Fruit fly (Drosophila melanogaster): ENCODE results near the gene CG6769.
A peak's percentile ranks its signal among the peaks of the same experiment; 100 is the strongest.

Gene CG6769

DNA sequence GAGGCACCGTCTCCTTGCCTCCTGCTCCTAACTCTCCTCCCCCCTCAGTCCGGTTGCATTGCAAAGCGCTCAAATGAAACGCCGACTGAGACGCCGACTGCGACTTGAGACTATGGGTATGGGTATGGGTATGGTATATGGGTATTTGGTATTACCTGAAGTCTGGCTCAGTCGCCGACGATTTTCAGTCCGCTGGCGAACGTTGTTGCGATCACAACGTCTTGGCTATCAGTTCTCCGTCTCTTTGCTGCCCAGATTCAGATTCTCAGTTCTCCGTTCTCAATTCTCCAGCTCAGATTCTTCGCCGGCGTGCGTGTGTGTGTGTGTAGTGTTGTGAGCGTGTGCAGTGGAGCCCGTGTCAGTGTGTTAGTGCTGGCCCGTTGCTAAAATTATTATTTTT, 30.2 kb upstream of the CG6769 start, which contains the start of gene CG6398 (continued):
- TF ChIP-seq scrt (GFP tag; optimal IDR thresholded peaks at IDR 0.05) (no peak), Spps (tag; optimal IDR thresholded peaks at IDR 0.05) (no peak), CG7271 (tag; optimal IDR thresholded peaks at IDR 0.05) (no peak), hb (GFP tag; IDR thresholded peaks at IDR 0.05; ENCODE audit: partially characterized antibody) (no peak), MTF-1 (GFP tag; optimal IDR thresholded peaks at IDR 0.05; ENCODE audit: borderline replicate concordance) (no peak), CG12236 (GFP tag; optimal IDR thresholded peaks at IDR 0.05) (no peak), Lim3 (GFP tag; IDR thresholded peaks at IDR 0.05) (no peak), Drgx (GFP tag; IDR thresholded peaks at IDR 0.05) (no peak)

- no peak for TF ChIP-seq Antp (GFP tag; optimal IDR thresholded peaks at IDR 0.05)
- no peak for TF ChIP-seq HHEX (GFP tag; optimal IDR thresholded peaks at IDR 0.05)
- TF ChIP-seq ara (GFP tag; IDR thresholded peaks at IDR 0.05), result no peak
- TF ChIP-seq CG10462 (GFP tag; optimal IDR thresholded peaks at IDR 0.05), result no peak
- no peak for TF ChIP-seq cato (GFP tag; optimal IDR thresholded peaks at IDR 0.05; ENCODE audit: borderline replicate concordance)
- TF ChIP-seq gce (GFP tag; IDR thresholded peaks at IDR 0.05), result no peak
- no peak for TF ChIP-seq Stat92E (GFP tag; optimal IDR thresholded peaks at IDR 0.05)
- TF ChIP-seq Opbp (GFP tag; IDR thresholded peaks at IDR 0.05; ENCODE audit: partially characterized antibody), result no peak
- TF ChIP-seq fd64A (GFP tag; optimal IDR thresholded peaks at IDR 0.05), result no peak
- TF ChIP-seq CG17385 (GFP tag; optimal IDR thresholded peaks at IDR 0.05), result peak; percentile 9
- TF ChIP-seq bsh (GFP tag; optimal IDR thresholded peaks at IDR 0.05), result peak in 1 of 2 experiments; percentile 18
- TF ChIP-seq Chrac-16 (GFP tag; optimal IDR thresholded peaks at IDR 0.05), result no peak
- no peak for TF ChIP-seq NK7.1 (GFP tag; optimal IDR thresholded peaks at IDR 0.05)
- TF ChIP-seq Awh (GFP tag; IDR thresholded peaks at IDR 0.05), result 0 out of 2 replicates have a peak, but pooled peaks have one; percentile 7
- no peak for TF ChIP-seq CG5180 (GFP tag; optimal IDR thresholded peaks at IDR 0.05)
- TF ChIP-seq CG3847 (GFP tag; IDR thresholded peaks at IDR 0.05), result no peak
- no peak for TF ChIP-seq mirr (GFP tag; optimal IDR thresholded peaks at IDR 0.05)
- no peak for TF ChIP-seq Abd-B (GFP tag; optimal IDR thresholded peaks at IDR 0.05)
- TF ChIP-seq z (GFP tag; IDR thresholded peaks at IDR 0.05), result 0 out of 3 replicates have a peak, but pooled peaks have one; percentile 11
- peak; percentile 36 for TF ChIP-seq zen (tag; optimal IDR thresholded peaks at IDR 0.05)
- TF ChIP-seq CG18476 (GFP tag; optimal IDR thresholded peaks at IDR 0.05), result no peak
- no peak for TF ChIP-seq CG12236 (GFP tag; optimal IDR thresholded peaks at IDR 0.05)
- TF ChIP-seq CG12299 (tag; optimal IDR thresholded peaks at IDR 0.05), result no peak
- peak; percentile 15 for TF ChIP-seq CG1603 (tag; optimal IDR thresholded peaks at IDR 0.05)
- no peak for TF ChIP-seq CG17912 (GFP tag; optimal IDR thresholded peaks at IDR 0.05)
- TF ChIP-seq CG15479 (GFP tag; optimal IDR thresholded peaks at IDR 0.05), result peak; percentile 55
- no peak for TF ChIP-seq CG8281 (tag; optimal IDR thresholded peaks at IDR 0.05)
- peak; percentile 71 for TF ChIP-seq Med (GFP tag)
- TF ChIP-seq dpn (GFP tag; optimal IDR thresholded peaks at IDR 0.05), result no peak
- TF ChIP-seq CG11398 (GFP tag; optimal IDR thresholded peaks at IDR 0.05), result no peak
- no peak for TF ChIP-seq CG9215 (GFP tag; IDR thresholded peaks at IDR 0.05)
- no peak for TF ChIP-seq CG8359 (GFP tag; optimal IDR thresholded peaks at IDR 0.05; ENCODE audit: borderline replicate concordance)
- TF ChIP-seq Pdp1 (GFP tag; optimal IDR thresholded peaks at IDR 0.05), result no peak
- no peak for TF ChIP-seq Ravus (GFP tag; IDR thresholded peaks at IDR 0.05)
- peak; percentile 96 for TF ChIP-seq CG4707 (GFP tag; optimal IDR thresholded peaks at IDR 0.05)
- TF ChIP-seq gsb (GFP tag; IDR thresholded peaks at IDR 0.05), result no peak
- no peak for TF ChIP-seq Trl (optimal IDR thresholded peaks at IDR 0.05)
- no peak for TF ChIP-seq Trl (GFP tag; optimal IDR thresholded peaks at IDR 0.05)
- peak; percentile 84 for TF ChIP-seq grau (tag; optimal IDR thresholded peaks at IDR 0.05)
- no peak for TF ChIP-seq hth (optimal IDR thresholded peaks at IDR 0.05)
Observed at dm6 chrX:17832163-17833014, 28.4 kb upstream of the CG6769 start.

All from whole organism, embryonic.